Fruit fly (Drosophila melanogaster): Measurements from ENCODE around the gene CG5342.
A peak's percentile ranks its signal among the peaks of the same experiment; 100 is the strongest.

CG5342 gene

dm6 chr3R:11604654-11605436, 26.2 kb downstream of the CG5342 start (continued):
- no peak for TF ChIP-seq Xbp1 (GFP tag; optimal IDR thresholded peaks at IDR 0.05)
- no peak for TF ChIP-seq CG17612 (GFP tag; IDR thresholded peaks at IDR 0.05)
- TF ChIP-seq TFAM (GFP tag; optimal IDR thresholded peaks at IDR 0.05) = no peak
- no peak for TF ChIP-seq CG7839 (tag; optimal IDR thresholded peaks at IDR 0.05)
- no peak for TF ChIP-seq CG7928 (GFP tag; optimal IDR thresholded peaks at IDR 0.05)
- TF ChIP-seq CG9609 (GFP tag; optimal IDR thresholded peaks at IDR 0.05) = no peak
- TF ChIP-seq CG1603 (tag; optimal IDR thresholded peaks at IDR 0.05) = no peak
- no peak for TF ChIP-seq Rfx (GFP tag; IDR thresholded peaks at IDR 0.05)
- TF ChIP-seq pros (GFP tag; optimal IDR thresholded peaks at IDR 0.05) = no peak
- peak; percentile 33; the same call in 1 of the 3 replicates for TF ChIP-seq Aef1 (GFP tag; IDR thresholded peaks at IDR 0.05)
- TF ChIP-seq ewg (GFP tag; optimal IDR thresholded peaks at IDR 0.05) = peak; percentile 32
- no peak for TF ChIP-seq CG6689 (GFP tag; IDR thresholded peaks at IDR 0.05)
- TF ChIP-seq klu (GFP tag; IDR thresholded peaks at IDR 0.05) = no peak
- TF ChIP-seq sima (GFP tag; optimal IDR thresholded peaks at IDR 0.05) = no peak
- TF ChIP-seq CG1529 (GFP tag; optimal IDR thresholded peaks at IDR 0.05) = no peak
- no peak for TF ChIP-seq Neu2 (GFP tag; optimal IDR thresholded peaks at IDR 0.05; ENCODE audit: borderline replicate concordance)
- no peak for TF ChIP-seq lola (GFP tag; optimal IDR thresholded peaks at IDR 0.05)
- no peak for TF ChIP-seq ash1 (GFP tag; optimal IDR thresholded peaks at IDR 0.05)
- TF ChIP-seq Chrac-16 (GFP tag; optimal IDR thresholded peaks at IDR 0.05) = no peak
- TF ChIP-seq CG15011 (GFP tag; optimal IDR thresholded peaks at IDR 0.05) = no peak
- peak; percentile 63; the same call in 1 of the 2 replicates for TF ChIP-seq hbn (GFP tag; IDR thresholded peaks at IDR 0.05; ENCODE audit: partially characterized antibody)
- peak; percentile 30; the same call in 1 of the 2 replicates for TF ChIP-seq chm (GFP tag; IDR thresholded peaks at IDR 0.05)
- TF ChIP-seq Nf-YC (tag; optimal IDR thresholded peaks at IDR 0.05) = no peak
- peak; percentile 80 for TF ChIP-seq nom (GFP tag; optimal IDR thresholded peaks at IDR 0.05)
- TF ChIP-seq CG1602 (GFP tag; optimal IDR thresholded peaks at IDR 0.05) = no peak
- no peak for TF ChIP-seq Ravus (GFP tag; IDR thresholded peaks at IDR 0.05)
- no peak for TF ChIP-seq odd (GFP tag; optimal IDR thresholded peaks at IDR 0.05)
- no peak for TF ChIP-seq lmd (GFP tag; IDR thresholded peaks at IDR 0.05)
- no peak for TF ChIP-seq fd3F (GFP tag; optimal IDR thresholded peaks at IDR 0.05)
- no peak for TF ChIP-seq scrt (GFP tag; optimal IDR thresholded peaks at IDR 0.05)
- no peak for TF ChIP-seq grn (GFP tag; optimal IDR thresholded peaks at IDR 0.05)
- peak; percentile 5 for TF ChIP-seq D19A (tag; optimal IDR thresholded peaks at IDR 0.05)
- TF ChIP-seq ab (GFP tag; optimal IDR thresholded peaks at IDR 0.05) = no peak
- no peak for TF ChIP-seq CG2120 (GFP tag; optimal IDR thresholded peaks at IDR 0.05)
- no peak for TF ChIP-seq CG14965 (GFP tag; optimal IDR thresholded peaks at IDR 0.05; ENCODE audit: borderline replicate concordance)
- TF ChIP-seq NK7.1 (GFP tag; optimal IDR thresholded peaks at IDR 0.05) = no peak
- no peak for TF ChIP-seq Stat92E (GFP tag; optimal IDR thresholded peaks at IDR 0.05)
- no peak for TF ChIP-seq CG10462 (GFP tag; optimal IDR thresholded peaks at IDR 0.05)
- no peak for TF ChIP-seq CG10565 (GFP tag; optimal IDR thresholded peaks at IDR 0.05)
- TF ChIP-seq trh (GFP tag; optimal IDR thresholded peaks at IDR 0.05) = no peak
- TF ChIP-seq Tbp (GFP tag; optimal IDR thresholded peaks at IDR 0.05) = no peak
- no peak for TF ChIP-seq az2 (GFP tag; optimal IDR thresholded peaks at IDR 0.05)
- no peak for TF ChIP-seq CG3163 (GFP tag; optimal IDR thresholded peaks at IDR 0.05)
- no peak for TF ChIP-seq Adf1 (GFP tag; IDR thresholded peaks at IDR 0.05)
- TF ChIP-seq CG13287 (GFP tag; IDR thresholded peaks at IDR 0.05; ENCODE audit: partially characterized antibody) = peak; percentile 76
- TF ChIP-seq CG14441 (GFP tag; IDR thresholded peaks at IDR 0.05) = no peak
- TF ChIP-seq Lpt (GFP tag; optimal IDR thresholded peaks at IDR 0.05) = no peak
- TF ChIP-seq mam (GFP tag; optimal IDR thresholded peaks at IDR 0.05) = no peak
- peak; percentile 5 for TF ChIP-seq CG2678 (tag; optimal IDR thresholded peaks at IDR 0.05)
- no peak for TF ChIP-seq bowl (GFP tag; IDR thresholded peaks at IDR 0.05)

Data from whole organism, embryonic.